Fruit fly (Drosophila melanogaster) S2 (cell line): ENCODE measurements around the gene CG13659.

Experiments
- CG8478 ChIP-seq: fragments of >200 bp; optimal IDR thresholded peaks from 2 replicates; lab custom pipeline; 2018
- CTCF ChIP-seq, 2 experiments: fragments of >200 bp; optimal IDR thresholded peaks; 2 replicates each; lab custom pipeline; 2018

dm6 chr3R:25303857-25304440 is 3.3 kb downstream of the CG13659 start, which contains the start of gene CG31436:
- no peak for TF ChIP-seq CG8478 (lab: Kevin White, UChicago)
- TF ChIP-seq CTCF (optimal IDR thresholded peaks at IDR 0.05; lab: Kevin White, UChicago): no peak
